Worm (Caenorhabditis elegans) whole organism, mixed stage, embryonic: ENCODE measurements around the gene str-43.

ENCODE experiments used
- M03D4.4 ChIP-seq: sonication (generic microtip); optimal IDR thresholded peaks from 2 replicates; lab custom pipeline; 2017; ENCODE audit warnings: mild to moderate bottlenecking, missing genetic modification characterization, missing compliant biosample characterization
- bed-3 ChIP-seq: fragments of 200-800 bp; sonication (Bioruptor generic); optimal IDR thresholded peaks from 3 replicates; lab custom pipeline; 2018; ENCODE audit warnings: mild to moderate bottlenecking, missing genetic modification characterization, moderate library complexity, missing compliant biosample characterization
- blmp-1 ChIP-seq: fragments of 150-350 bp; optimal IDR thresholded peaks from 2 replicates; lab custom pipeline; 2014; ENCODE audit warnings: missing biosample characterization, missing genetic modification characterization
- ceh-39 ChIP-seq: fragments of 150-350 bp; optimal IDR thresholded peaks from 2 replicates; lab custom pipeline; 2014; ENCODE audit warnings: missing biosample characterization, missing genetic modification characterization
- ceh-43 ChIP-seq: fragments of 200-800 bp; sonication (Bioruptor generic); optimal IDR thresholded peaks from 2 replicates; lab custom pipeline; 2018; ENCODE audit warnings: mild to moderate bottlenecking, missing genetic modification characterization, moderate library complexity, missing compliant biosample characterization
- ceh-83 ChIP-seq: fragments of 200-800 bp; sonication (Bioruptor generic); optimal IDR thresholded peaks from 2 replicates; lab custom pipeline; 2018; ENCODE audit warnings: mild to moderate bottlenecking, missing genetic modification characterization, missing compliant biosample characterization
- ces-1 ChIP-seq: fragments of 150-350 bp; optimal IDR thresholded peaks from 2 replicates; lab custom pipeline; 2014; ENCODE audit warnings: missing biosample characterization, missing genetic modification reagents, missing genetic modification characterization
- cnd-1 ChIP-seq: fragments of 200-800 bp; sonication (Bioruptor generic); optimal IDR thresholded peaks from 2 replicates; lab custom pipeline; 2018; ENCODE audit warnings: mild to moderate bottlenecking, missing genetic modification characterization, missing compliant biosample characterization
- drap-1 ChIP-seq: fragments of 200-800 bp; sonication (Bioruptor generic); optimal IDR thresholded peaks from 3 replicates; lab custom pipeline; 2018; ENCODE audit warnings: mild to moderate bottlenecking, missing genetic modification characterization, missing compliant biosample characterization
- elt-1 ChIP-seq: sonication (generic microtip); optimal IDR thresholded peaks from 2 replicates; lab custom pipeline; 2017; ENCODE audit warnings: missing genetic modification characterization, mild to moderate bottlenecking, missing compliant biosample characterization, antibody characterized with exemption, moderate library complexity, borderline replicate concordance; ENCODE audit not compliant: insufficient read depth
- elt-3 ChIP-seq: fragments of 150-350 bp; optimal IDR thresholded peaks from 2 replicates; lab custom pipeline; 2014; ENCODE audit warnings: missing biosample characterization, missing genetic modification characterization
- flh-1 ChIP-seq: fragments of 200-800 bp; sonication (Bioruptor generic); optimal IDR thresholded peaks from 2 replicates; lab custom pipeline; 2018; ENCODE audit warnings: mild to moderate bottlenecking, missing genetic modification characterization, moderate library complexity, missing compliant biosample characterization
- ham-2 ChIP-seq: fragments of 200-800 bp; sonication (Bioruptor generic); optimal IDR thresholded peaks from 2 replicates; lab custom pipeline; 2018; ENCODE audit warnings: mild to moderate bottlenecking, missing genetic modification characterization, missing compliant biosample characterization
- hlh-1 ChIP-seq: fragments of 150-350 bp; optimal IDR thresholded peaks from 2 replicates; lab custom pipeline; 2014; ENCODE audit warnings: missing biosample characterization, missing genetic modification reagents, missing genetic modification characterization
- lin-32 ChIP-seq: fragments of 200-800 bp; sonication (Bioruptor generic); optimal IDR thresholded peaks from 2 replicates; lab custom pipeline; 2018; ENCODE audit warnings: mild to moderate bottlenecking, missing genetic modification characterization, missing compliant biosample characterization
- lsy-2 ChIP-seq: fragments of 150-350 bp; optimal IDR thresholded peaks from 2 replicates; lab custom pipeline; 2014; ENCODE audit warnings: missing biosample characterization, missing genetic modification characterization
- mab-5 ChIP-seq: fragments of 150-350 bp; optimal IDR thresholded peaks from 2 replicates; lab custom pipeline; 2014; ENCODE audit warnings: missing biosample characterization, missing genetic modification characterization
- mls-2 ChIP-seq: sonication (generic microtip); optimal IDR thresholded peaks from 2 replicates; lab custom pipeline; 2016; ENCODE audit warnings: mild to moderate bottlenecking, missing genetic modification characterization, moderate library complexity, missing compliant biosample characterization
- nhr-12 ChIP-seq: fragments of 150-350 bp; optimal IDR thresholded peaks from 2 replicates; lab custom pipeline; 2014; ENCODE audit warnings: missing biosample characterization, missing genetic modification characterization
- nhr-2 ChIP-seq: fragments of 150-350 bp; optimal IDR thresholded peaks from 2 replicates; lab custom pipeline; 2014; ENCODE audit warnings: missing biosample characterization, missing genetic modification characterization
- nhr-237 ChIP-seq: fragments of 150-350 bp; optimal IDR thresholded peaks from 2 replicates; lab custom pipeline; 2014; ENCODE audit warnings: missing biosample characterization, missing genetic modification characterization
- nhr-28 ChIP-seq: fragments of 150-350 bp; optimal IDR thresholded peaks from 2 replicates; lab custom pipeline; 2014; ENCODE audit warnings: missing biosample characterization, missing genetic modification characterization
- nhr-76 ChIP-seq: sonication (generic microtip); optimal IDR thresholded peaks from 2 replicates; lab custom pipeline; 2017; ENCODE audit warnings: missing biosample characterization, missing genetic modification characterization
- pha-4 ChIP-seq: fragments of 150-350 bp; optimal IDR thresholded peaks from 2 replicates; lab custom pipeline; 2018; ENCODE audit warnings: missing biosample characterization, missing genetic modification reagents, missing genetic modification characterization
- snpc-4 ChIP-seq: fragments of 150-350 bp; optimal IDR thresholded peaks from 2 replicates; lab custom pipeline; 2014; ENCODE audit warnings: missing biosample characterization, missing genetic modification characterization
- sptf-1 ChIP-seq: sonication (generic microtip); optimal IDR thresholded peaks from 2 replicates; lab custom pipeline; 2017; ENCODE audit warnings: mild to moderate bottlenecking, missing genetic modification characterization, moderate library complexity, missing compliant biosample characterization
- tbx-8 ChIP-seq: fragments of 200-800 bp; sonication (Bioruptor generic); optimal IDR thresholded peaks from 2 replicates; lab custom pipeline; 2018; ENCODE audit warnings: mild to moderate bottlenecking, missing genetic modification characterization, moderate library complexity, missing compliant biosample characterization
- unc-120 ChIP-seq: sonication (generic microtip); optimal IDR thresholded peaks from 2 replicates; lab custom pipeline; 2017; ENCODE audit warnings: missing genetic modification characterization, missing compliant biosample characterization; ENCODE audit not compliant: poor library complexity, severe bottlenecking
- unc-39 ChIP-seq: fragments of 150-350 bp; optimal IDR thresholded peaks from 2 replicates; lab custom pipeline; 2014; ENCODE audit warnings: missing biosample characterization, missing genetic modification characterization
- unc-62 ChIP-seq: fragments of 150-350 bp; optimal IDR thresholded peaks from 2 replicates; lab custom pipeline; 2014; ENCODE audit warnings: missing biosample characterization, missing genetic modification reagents, missing genetic modification characterization
- zip-8 ChIP-seq: fragments of 150-350 bp; optimal IDR thresholded peaks from 2 replicates; lab custom pipeline; 2014; ENCODE audit warnings: missing biosample characterization, missing genetic modification characterization
- ztf-11 ChIP-seq: fragments of 150-350 bp; optimal IDR thresholded peaks from 2 replicates; lab custom pipeline; 2014; ENCODE audit warnings: missing biosample characterization, missing genetic modification characterization

Gene str-43

ce11 chrV:15752049-15752448 lies at the start of gene str-43:
TSS of gene str-43 (minus strand) at chrV:15752149.
- TF ChIP-seq blmp-1 (tag; lab: Kevin White, UChicago), result no peak
- TF ChIP-seq hlh-1 (tag; lab: Kevin White, UChicago), result no peak
- TF ChIP-seq sptf-1, result no peak
- TF ChIP-seq snpc-4 (tag; lab: Kevin White, UChicago), result no peak
- TF ChIP-seq lin-32, result no peak
- no peak for TF ChIP-seq ceh-39 (tag; lab: Kevin White, UChicago)
- TF ChIP-seq elt-3, result no peak
- no peak for TF ChIP-seq cnd-1 (tag; lab: Kevin White, UChicago)
- TF ChIP-seq mab-5 (tag; lab: Kevin White, UChicago), result no peak
- no peak for TF ChIP-seq bed-3 (GFP tag; lab: Kevin White, UChicago)
- TF ChIP-seq nhr-76, result no peak
- no peak for TF ChIP-seq elt-1 (tag; lab: Kevin White, UChicago)
- TF ChIP-seq ceh-43, result no peak
- TF ChIP-seq tbx-8 (GFP tag; lab: Kevin White, UChicago), result no peak

ce11 chrV:15798108-15798507 lies 46.2 kb upstream of the str-43 start, which contains the start of gene T26E4.10:
TSS of gene T26E4.10 (minus strand) at chrV:15798208.
- TF ChIP-seq unc-39 (no peak), ham-2 (GFP tag; lab: Kevin White, UChicago) (no peak), unc-62 (GFP tag; lab: Kevin White, UChicago) (no peak)

- TF ChIP-seq unc-62 (GFP tag; lab: Kevin White, UChicago) (no peak), nhr-2 (tag; lab: Kevin White, UChicago) (no peak), M03D4.4 (tag; lab: Kevin White, UChicago) (no peak), tbx-8 (GFP tag; lab: Kevin White, UChicago) (no peak), hlh-1 (tag; lab: Kevin White, UChicago) (no peak), nhr-28 (no peak), nhr-12 (tag; lab: Kevin White, UChicago) (no peak), elt-1 (tag; lab: Kevin White, UChicago) (no peak), cnd-1 (tag; lab: Kevin White, UChicago) (no peak), ztf-11 (tag; lab: Kevin White, UChicago) (no peak), snpc-4 (tag; lab: Kevin White, UChicago) (no peak), mls-2 (tag; lab: Kevin White, UChicago) (no peak), ces-1 (no peak)
Measured at ce11 chrV:15796087-15796486, 44.1 kb upstream of the str-43 start, which contains the start of gene nhr-223. TSS of gene nhr-223 (plus strand) at chrV:15796387.

- no peak for TF ChIP-seq pha-4 (tag; lab: Kevin White, UChicago)
- no peak for TF ChIP-seq blmp-1 (tag; lab: Kevin White, UChicago)
- no peak for TF ChIP-seq elt-3
- TF ChIP-seq mls-2 (tag; lab: Kevin White, UChicago), result no peak
- TF ChIP-seq cnd-1 (tag; lab: Kevin White, UChicago), result no peak
- TF ChIP-seq unc-120, result no peak
- TF ChIP-seq ceh-83 (GFP tag; lab: Kevin White, UChicago), result no peak
- no peak for TF ChIP-seq ztf-11 (tag; lab: Kevin White, UChicago)
- TF ChIP-seq nhr-28, result no peak
Measured at ce11 chrV:15793270-15793669, 41.3 kb upstream of the str-43 start, which contains the start of gene T26E4.7. TSS of gene T26E4.7 (plus strand) at chrV:15793570.

- no peak for TF ChIP-seq snpc-4 (tag; lab: Kevin White, UChicago)
- no peak for TF ChIP-seq cnd-1 (tag; lab: Kevin White, UChicago)
- no peak for TF ChIP-seq nhr-237 (tag; lab: Kevin White, UChicago)
- TF ChIP-seq flh-1, result no peak
- no peak for TF ChIP-seq ham-2 (GFP tag; lab: Kevin White, UChicago)
- no peak for TF ChIP-seq tbx-8 (GFP tag; lab: Kevin White, UChicago)
- no peak for TF ChIP-seq unc-120
- no peak for TF ChIP-seq nhr-2 (tag; lab: Kevin White, UChicago)
- TF ChIP-seq unc-39, result no peak
- no peak for TF ChIP-seq ztf-11 (tag; lab: Kevin White, UChicago)
- no peak for TF ChIP-seq zip-8 (tag; lab: Kevin White, UChicago)
- no peak for TF ChIP-seq bed-3 (GFP tag; lab: Kevin White, UChicago)
- no peak for TF ChIP-seq drap-1 (GFP tag; lab: Kevin White, UChicago)
- no peak for TF ChIP-seq ceh-39 (tag; lab: Kevin White, UChicago)
- TF ChIP-seq nhr-12 (tag; lab: Kevin White, UChicago), result no peak
- TF ChIP-seq ces-1, result no peak
- no peak for TF ChIP-seq M03D4.4 (tag; lab: Kevin White, UChicago)
- TF ChIP-seq elt-1 (tag; lab: Kevin White, UChicago), result no peak
- TF ChIP-seq lsy-2 (tag; lab: Kevin White, UChicago), result no peak
Measured at ce11 chrV:15792409-15792808, 40.5 kb upstream of the str-43 start, which contains the start of gene T26E4.4. TSS of gene T26E4.4 (minus strand) at chrV:15792509.
